Fruit fly (Drosophila melanogaster): ENCODE data around the gene Gbs-76A.

The Gbs-76A gene

dm6 chr3L:19331763-19332162, 39.2 kb upstream of the Gbs-76A start:
- TF ChIP-seq CG4496 (GFP tag; IDR thresholded peaks at IDR 0.05) (0 out of 3 replicates have a peak, but pooled peaks have one; percentile 27), CG9948 (tag; optimal IDR thresholded peaks at IDR 0.05) (no peak), CG15710 (tag; optimal IDR thresholded peaks at IDR 0.05) (no peak)

- peak; percentile 38; the same call in 1 of the 2 replicates for TF ChIP-seq CG32121 (GFP tag; IDR thresholded peaks at IDR 0.05)
- TF ChIP-seq fd96Ca (GFP tag; IDR thresholded peaks at IDR 0.05), result peak; percentile 72
- TF ChIP-seq CG10348 (GFP tag; IDR thresholded peaks at IDR 0.05), result no peak
- no peak for TF ChIP-seq rn (GFP tag; IDR thresholded peaks at IDR 0.05)
- no peak for TF ChIP-seq EcR (GFP tag; optimal IDR thresholded peaks at IDR 0.05)
- no peak for TF ChIP-seq gl (tag; optimal IDR thresholded peaks at IDR 0.05)
- TF ChIP-seq CG14655 (GFP tag; optimal IDR thresholded peaks at IDR 0.05), result peak; percentile 57
- TF ChIP-seq D1 (tag; optimal IDR thresholded peaks at IDR 0.05), result no peak
- TF ChIP-seq CG8301 (tag; optimal IDR thresholded peaks at IDR 0.05), result peak; percentile 74
- TF ChIP-seq CG12605 (GFP tag; IDR thresholded peaks at IDR 0.05), result no peak
- TF ChIP-seq Pif1A (GFP tag; optimal IDR thresholded peaks at IDR 0.05), result peak; percentile 58
- TF ChIP-seq CG34367 (tag; optimal IDR thresholded peaks at IDR 0.05), result no peak
- no peak for TF ChIP-seq CG9948 (tag; optimal IDR thresholded peaks at IDR 0.05)
- peak; percentile 6 for TF ChIP-seq Pif1B (GFP tag; optimal IDR thresholded peaks at IDR 0.05)
- no peak for TF ChIP-seq CG15710 (tag; optimal IDR thresholded peaks at IDR 0.05)
- no peak for TF ChIP-seq CG17806 (tag; optimal IDR thresholded peaks at IDR 0.05)
- TF ChIP-seq CG4496 (GFP tag; IDR thresholded peaks at IDR 0.05), result peak; percentile 57; the same call in 1 of the 3 replicates
- TF ChIP-seq CG8159 (tag; optimal IDR thresholded peaks at IDR 0.05), result no peak
- TF ChIP-seq CG13204 (GFP tag; optimal IDR thresholded peaks at IDR 0.05), result no peak
- peak; percentile 68 for TF ChIP-seq Ets98B (GFP tag; IDR thresholded peaks at IDR 0.05)
- no peak for TF ChIP-seq Snoo (tag; optimal IDR thresholded peaks at IDR 0.05)
These were observed 36.9 kb upstream of the Gbs-76A start for dm6 chr3L:19329499-19329898.

dm6 chr3L:19328076-19328475, 35.5 kb upstream of the Gbs-76A start:
- TF ChIP-seq CG4496 (GFP tag; IDR thresholded peaks at IDR 0.05) (no peak), CG15710 (tag; optimal IDR thresholded peaks at IDR 0.05) (no peak), gl (tag; optimal IDR thresholded peaks at IDR 0.05) (no peak), CG10348 (GFP tag; IDR thresholded peaks at IDR 0.05) (no peak), CG8301 (tag; optimal IDR thresholded peaks at IDR 0.05) (no peak), EcR (GFP tag; optimal IDR thresholded peaks at IDR 0.05) (no peak)

- TF ChIP-seq CG13204 (GFP tag; optimal IDR thresholded peaks at IDR 0.05) (no peak), fd96Ca (GFP tag; IDR thresholded peaks at IDR 0.05) (no peak), rn (GFP tag; IDR thresholded peaks at IDR 0.05) (no peak), CG4496 (GFP tag; IDR thresholded peaks at IDR 0.05) (no peak), CG34367 (tag; optimal IDR thresholded peaks at IDR 0.05) (no peak), CG8301 (tag; optimal IDR thresholded peaks at IDR 0.05) (no peak)
These were observed 34.7 kb upstream of the Gbs-76A start for dm6 chr3L:19327223-19327622.

dm6 chr3L:19326029-19326428, 33.5 kb upstream of the Gbs-76A start:
- TF ChIP-seq CG8159 (tag; optimal IDR thresholded peaks at IDR 0.05) (no peak), D1 (tag; optimal IDR thresholded peaks at IDR 0.05) (no peak), CG4496 (GFP tag; IDR thresholded peaks at IDR 0.05) (peak; percentile 79), Ets98B (GFP tag; IDR thresholded peaks at IDR 0.05) (peak; percentile 80), CG9948 (tag; optimal IDR thresholded peaks at IDR 0.05) (peak; percentile 22), fd96Ca (GFP tag; IDR thresholded peaks at IDR 0.05) (peak; percentile 39; the same call in 1 of the 3 replicates), CG32121 (GFP tag; IDR thresholded peaks at IDR 0.05) (peak; percentile 80), CG8301 (tag; optimal IDR thresholded peaks at IDR 0.05) (peak; percentile 58), CG10348 (GFP tag; IDR thresholded peaks at IDR 0.05) (no peak), CG12605 (GFP tag; IDR thresholded peaks at IDR 0.05) (peak; percentile 55), CG17806 (tag; optimal IDR thresholded peaks at IDR 0.05) (no peak), CG13204 (GFP tag; optimal IDR thresholded peaks at IDR 0.05) (no peak), Pif1A (GFP tag; optimal IDR thresholded peaks at IDR 0.05) (peak; percentile 26), CG14655 (GFP tag; optimal IDR thresholded peaks at IDR 0.05) (peak; percentile 73), Pif1B (GFP tag; optimal IDR thresholded peaks at IDR 0.05) (no peak), rn (GFP tag; IDR thresholded peaks at IDR 0.05) (no peak), EcR (GFP tag; optimal IDR thresholded peaks at IDR 0.05) (no peak), CG15710 (tag; optimal IDR thresholded peaks at IDR 0.05) (no peak)

dm6 chr3L:19316638-19317037, 24.1 kb upstream of the Gbs-76A start:
- TF ChIP-seq CG32121 (GFP tag; IDR thresholded peaks at IDR 0.05) (no peak), EcR (GFP tag; optimal IDR thresholded peaks at IDR 0.05) (no peak), rn (GFP tag; IDR thresholded peaks at IDR 0.05) (no peak), CG8301 (tag; optimal IDR thresholded peaks at IDR 0.05) (peak; percentile 10), CG17806 (tag; optimal IDR thresholded peaks at IDR 0.05) (no peak), Pif1B (GFP tag; optimal IDR thresholded peaks at IDR 0.05) (no peak), CG14655 (GFP tag; optimal IDR thresholded peaks at IDR 0.05) (peak; percentile 51), D1 (tag; optimal IDR thresholded peaks at IDR 0.05) (no peak), fd96Ca (GFP tag; IDR thresholded peaks at IDR 0.05) (no peak), CG12605 (GFP tag; IDR thresholded peaks at IDR 0.05) (no peak)

dm6 chr3L:19314877-19315276, 22.3 kb upstream of the Gbs-76A start:
- TF ChIP-seq Pif1A (GFP tag; optimal IDR thresholded peaks at IDR 0.05) (peak; percentile 73), CG14655 (GFP tag; optimal IDR thresholded peaks at IDR 0.05) (peak; percentile 87), D1 (tag; optimal IDR thresholded peaks at IDR 0.05) (no peak), Snoo (tag; optimal IDR thresholded peaks at IDR 0.05) (no peak), CG17806 (tag; optimal IDR thresholded peaks at IDR 0.05) (no peak), Ets98B (GFP tag; IDR thresholded peaks at IDR 0.05) (peak; percentile 92), CG13204 (GFP tag; optimal IDR thresholded peaks at IDR 0.05) (no peak), rn (GFP tag; IDR thresholded peaks at IDR 0.05) (peak; percentile 75), gl (tag; optimal IDR thresholded peaks at IDR 0.05) (no peak), Pif1B (GFP tag; optimal IDR thresholded peaks at IDR 0.05) (peak; percentile 63), CG8301 (tag; optimal IDR thresholded peaks at IDR 0.05) (peak; percentile 88), fd96Ca (GFP tag; IDR thresholded peaks at IDR 0.05) (peak; percentile 81), CG12605 (GFP tag; IDR thresholded peaks at IDR 0.05) (peak; percentile 84), CG32121 (GFP tag; IDR thresholded peaks at IDR 0.05) (peak; percentile 93), CG15710 (tag; optimal IDR thresholded peaks at IDR 0.05) (no peak), CG34367 (tag; optimal IDR thresholded peaks at IDR 0.05) (no peak), CG4496 (GFP tag; IDR thresholded peaks at IDR 0.05) (peak; percentile 92), EcR (GFP tag; optimal IDR thresholded peaks at IDR 0.05) (no peak), CG10348 (GFP tag; IDR thresholded peaks at IDR 0.05) (peak; percentile 76), CG9948 (tag; optimal IDR thresholded peaks at IDR 0.05) (no peak), CG8159 (tag; optimal IDR thresholded peaks at IDR 0.05) (no peak)

Data from whole organism, pupa.